Worm (Caenorhabditis elegans) whole organism, L2 larva: ENCODE measurements around the gene czw-1.

Experiments used
- C34F6.9 ChIP-seq: fragments of 150-350 bp; optimal IDR thresholded peaks from 2 replicates; lab custom pipeline; 2014; ENCODE audit warnings: missing biosample characterization, missing genetic modification characterization
- R02D3.7 ChIP-seq: fragments of 150-350 bp; optimal IDR thresholded peaks from 2 replicates; lab custom pipeline; 2014; ENCODE audit warnings: missing biosample characterization, missing genetic modification characterization
- ZK546.5 ChIP-seq: sonication (generic microtip); optimal IDR thresholded peaks from 2 replicates; lab custom pipeline; 2017; ENCODE audit warnings: missing biosample characterization, missing genetic modification characterization
- alr-1 ChIP-seq: fragments of 150-350 bp; optimal IDR thresholded peaks from 2 replicates; lab custom pipeline; 2014; ENCODE audit warnings: missing biosample characterization, missing genetic modification characterization
- aly-2 ChIP-seq: fragments of 150-350 bp; optimal IDR thresholded peaks from 2 replicates; lab custom pipeline; 2014; ENCODE audit warnings: missing biosample characterization, missing genetic modification characterization
- ama-1 ChIP-seq: fragments of 150-350 bp; optimal IDR thresholded peaks from 2 replicates; lab custom pipeline; 2018; ENCODE audit warnings: inconsistent platforms
- ceh-16 ChIP-seq: fragments of 150-350 bp; optimal IDR thresholded peaks from 2 replicates; lab custom pipeline; 2014; ENCODE audit warnings: missing biosample characterization, missing genetic modification characterization
- crh-2 ChIP-seq: sonication (generic microtip); optimal IDR thresholded peaks from 2 replicates; lab custom pipeline; 2017; ENCODE audit warnings: missing biosample characterization, missing genetic modification characterization
- egl-27 ChIP-seq: sonication (generic microtip); optimal IDR thresholded peaks from 3 replicates; lab custom pipeline; 2017; ENCODE audit warnings: missing biosample characterization, missing genetic modification reagents, missing genetic modification characterization
- elt-1 ChIP-seq: fragments of 150-350 bp; optimal IDR thresholded peaks from 2 replicates; lab custom pipeline; 2014; ENCODE audit warnings: missing biosample characterization, missing genetic modification characterization
- elt-3 ChIP-seq: sonication (generic microtip); optimal IDR thresholded peaks from 2 replicates; lab custom pipeline; 2017; ENCODE audit warnings: missing biosample characterization, missing genetic modification characterization
- fos-1 ChIP-seq: fragments of 150-350 bp; optimal IDR thresholded peaks from 2 replicates; lab custom pipeline; 2014; ENCODE audit warnings: missing biosample characterization, missing genetic modification characterization
- lin-13 ChIP-seq: fragments of 150-350 bp; optimal IDR thresholded peaks from 2 replicates; lab custom pipeline; 2014; ENCODE audit warnings: missing biosample characterization, missing genetic modification reagents, missing genetic modification characterization
- lin-39 ChIP-seq: fragments of 150-350 bp; optimal IDR thresholded peaks from 2 replicates; lab custom pipeline; 2014; ENCODE audit warnings: missing biosample characterization, missing genetic modification reagents, missing genetic modification characterization
- lsy-2 ChIP-seq, 2 experiments: fragments of 150-350 bp in 1 of 2; sonication (generic microtip) in 1 of 2; optimal IDR thresholded peaks; 2 replicates each; lab custom pipeline; 2014 to 2017; ENCODE audit warnings: missing biosample characterization in 2 of 2, missing genetic modification characterization in 2 of 2
- mdl-1 ChIP-seq, 2 experiments: fragments of 150-350 bp in 1 of 2; sonication (generic microtip) in 1 of 2; optimal IDR thresholded peaks; 2 replicates each; lab custom pipeline; 2017; ENCODE audit warnings: missing biosample characterization in 2 of 2, missing genetic modification characterization in 2 of 2
- nhr-10 ChIP-seq: sonication (generic microtip); optimal IDR thresholded peaks from 2 replicates; lab custom pipeline; 2017; ENCODE audit warnings: missing biosample characterization, missing genetic modification characterization
- nhr-11 ChIP-seq: fragments of 150-350 bp; optimal IDR thresholded peaks from 2 replicates; lab custom pipeline; 2014; ENCODE audit warnings: missing biosample characterization, missing genetic modification characterization
- nhr-12 ChIP-seq: fragments of 150-350 bp; optimal IDR thresholded peaks from 2 replicates; lab custom pipeline; 2014; ENCODE audit warnings: missing biosample characterization, missing genetic modification characterization
- nhr-129 ChIP-seq: fragments of 150-350 bp; optimal IDR thresholded peaks from 2 replicates; lab custom pipeline; 2014; ENCODE audit warnings: missing biosample characterization, missing genetic modification characterization
- nhr-237 ChIP-seq: fragments of 150-350 bp; optimal IDR thresholded peaks from 2 replicates; lab custom pipeline; 2014; ENCODE audit warnings: missing biosample characterization, missing genetic modification characterization
- nhr-25 ChIP-seq: fragments of 150-350 bp; sonication (generic microtip); optimal IDR thresholded peaks from 3 replicates; lab custom pipeline; 2014; ENCODE audit warnings: missing biosample characterization, missing genetic modification characterization
- nhr-6 ChIP-seq: fragments of 150-350 bp; optimal IDR thresholded peaks from 2 replicates; lab custom pipeline; 2014; ENCODE audit warnings: missing biosample characterization, missing genetic modification characterization
- nhr-77 ChIP-seq: fragments of 150-350 bp; optimal IDR thresholded peaks from 2 replicates; lab custom pipeline; 2014; ENCODE audit warnings: missing biosample characterization, missing genetic modification characterization
- peb-1 ChIP-seq: fragments of 150-350 bp; optimal IDR thresholded peaks from 2 replicates; lab custom pipeline; 2014; ENCODE audit warnings: missing biosample characterization, missing genetic modification characterization
- sem-4 ChIP-seq: fragments of 150-350 bp; optimal IDR thresholded peaks from 2 replicates; lab custom pipeline; 2014; ENCODE audit warnings: missing biosample characterization, missing genetic modification reagents, missing genetic modification characterization
- skn-1 ChIP-seq: sonication (generic microtip); optimal IDR thresholded peaks from 2 replicates; lab custom pipeline; 2017; ENCODE audit warnings: missing biosample characterization, missing genetic modification characterization
- sma-3 ChIP-seq: sonication (generic microtip); optimal IDR thresholded peaks from 2 replicates; lab custom pipeline; 2016; ENCODE audit warnings: missing genetic modification reagents, missing genetic modification characterization, missing compliant biosample characterization
- sma-9 ChIP-seq, 2 experiments: fragments of 150-350 bp in 1 of 2; sonication (generic microtip) in 1 of 2; optimal IDR thresholded peaks; 2 replicates each; lab custom pipeline; 2014 to 2016; ENCODE audit warnings: missing genetic modification characterization in 2 of 2, mild to moderate bottlenecking in 1 of 2, missing biosample characterization in 1 of 2, missing compliant biosample characterization in 1 of 2, missing genetic modification reagents in 1 of 2, moderate library complexity in 1 of 2
- snpc-4 ChIP-seq: fragments of 150-350 bp; optimal IDR thresholded peaks from 2 replicates; lab custom pipeline; 2014; ENCODE audit warnings: missing biosample characterization, missing genetic modification characterization
- unc-39 ChIP-seq: fragments of 150-350 bp; optimal IDR thresholded peaks from 2 replicates; lab custom pipeline; 2014; ENCODE audit warnings: missing biosample characterization, missing genetic modification characterization
- unc-55 ChIP-seq: fragments of 150-350 bp; sonication (generic microtip); optimal IDR thresholded peaks from 3 replicates; lab custom pipeline; 2014; ENCODE audit warnings: missing biosample characterization, missing genetic modification reagents, missing genetic modification characterization
- unc-62 ChIP-seq: fragments of 150-350 bp; optimal IDR thresholded peaks from 2 replicates; lab custom pipeline; 2014; ENCODE audit warnings: missing biosample characterization, missing genetic modification reagents, missing genetic modification characterization
- ztf-1 ChIP-seq: fragments of 200-800 bp; sonication (Bioruptor generic); conservative IDR thresholded peaks from 2 replicates; pipeline ENCODE4 v1.3.6; 2022; ENCODE audit warnings: missing genetic modification characterization, missing compliant biosample characterization
- ztf-11 ChIP-seq: sonication (generic microtip); optimal IDR thresholded peaks from 2 replicates; lab custom pipeline; 2017; ENCODE audit warnings: missing biosample characterization, missing genetic modification characterization
- ztf-4 ChIP-seq: fragments of 150-350 bp; optimal IDR thresholded peaks from 2 replicates; lab custom pipeline; 2014; ENCODE audit warnings: missing biosample characterization, missing genetic modification characterization

czw-1 gene

DNA sequence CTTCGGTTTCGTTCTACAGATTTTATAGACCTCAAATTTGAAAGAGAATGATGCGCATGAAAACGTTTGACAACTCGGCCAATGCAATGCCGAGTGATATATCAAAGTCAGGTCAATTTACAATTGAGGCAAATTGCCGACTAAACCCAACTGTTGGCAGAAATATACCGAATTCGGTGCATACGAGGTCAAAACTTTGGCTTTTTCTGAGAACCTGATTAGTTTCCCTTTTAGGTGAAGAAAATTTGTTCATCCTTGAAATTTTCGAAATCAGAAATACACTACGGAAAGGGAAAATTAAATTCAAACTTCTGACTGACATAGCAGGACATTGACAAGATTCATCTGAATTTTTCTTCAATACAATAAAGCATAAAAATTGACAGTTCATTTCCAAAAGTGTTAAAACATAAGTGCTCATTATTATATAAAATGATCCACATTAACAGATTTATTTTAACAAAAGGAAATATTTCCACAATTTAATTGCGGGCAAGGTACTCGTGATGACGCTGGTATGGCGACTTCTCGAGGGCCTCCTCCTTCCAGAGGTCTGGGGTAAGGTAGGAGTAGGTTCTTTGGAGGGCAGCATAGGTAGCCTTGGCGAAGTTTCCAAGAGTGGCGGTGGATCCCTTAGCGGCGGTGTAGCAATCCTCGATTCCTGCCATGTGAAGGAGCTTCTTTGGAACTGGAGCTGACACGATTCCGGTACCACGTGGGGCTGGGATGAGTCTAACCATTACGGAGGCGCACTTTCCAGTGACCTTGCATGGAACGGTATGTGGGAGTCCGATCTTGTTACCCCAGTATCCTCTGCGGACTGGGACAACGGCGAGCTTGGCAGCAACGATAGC is 21.4 kb downstream of the czw-1 start:
- TF ChIP-seq crh-2 (tag; lab: Kevin White, UChicago) = no peak
- TF ChIP-seq ztf-1 = no peak
- TF ChIP-seq elt-1 (tag; lab: Kevin White, UChicago) = no peak
- TF ChIP-seq skn-1 (tag; lab: Kevin White, UChicago) = no peak
- TF ChIP-seq sem-4 (tag; lab: Kevin White, UChicago) = no peak
- TF ChIP-seq fos-1 (tag; lab: Kevin White, UChicago) = no peak
- TF ChIP-seq C34F6.9 (tag; lab: Kevin White, UChicago) = no peak
- no peak for TF ChIP-seq nhr-77 (tag; lab: Kevin White, UChicago)
- no peak for TF ChIP-seq nhr-6 (tag; lab: Kevin White, UChicago)
- TF ChIP-seq nhr-11 (tag; lab: Kevin White, UChicago) = no peak
- no peak for TF ChIP-seq ama-1 (lab: Kevin White, UChicago)

DNA sequence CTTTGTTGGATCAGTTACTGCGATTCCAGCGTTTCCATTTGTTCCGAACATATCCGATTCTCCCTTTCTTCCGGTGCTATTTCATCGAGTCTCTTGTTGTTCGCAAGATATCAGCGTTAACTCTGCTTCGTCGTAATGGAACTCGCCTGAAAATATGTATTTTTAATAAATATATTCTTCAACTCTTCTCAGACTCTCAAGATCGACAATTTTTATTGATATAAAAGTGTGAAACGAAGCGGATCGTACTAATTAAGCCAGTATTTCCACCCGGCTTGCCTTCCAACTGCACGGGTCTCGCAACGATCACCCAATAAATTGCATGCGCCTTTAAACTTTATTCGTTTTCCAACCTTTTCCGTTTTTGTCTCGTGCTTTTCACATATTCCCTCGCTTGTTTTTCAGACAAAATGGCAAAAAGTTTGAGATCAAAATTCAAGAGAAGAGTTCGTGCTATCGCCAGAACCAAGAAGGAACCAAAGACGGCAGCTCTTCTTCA is 22.6 kb downstream of the czw-1 start, which contains the start of the genes xpo-3 and C49H3.3:
TSS of gene xpo-3 (minus strand) at position 51 of the 499 bp plus-strand sequence.
TSS of gene C49H3.3 (plus strand) at position 369 of the 499 bp plus-strand sequence.
- TF ChIP-seq nhr-25 (tag; lab: Kevin White, UChicago) (peak; percentile 26), lin-39 (tag; lab: Kevin White, UChicago) (no peak), R02D3.7 (no peak), nhr-10 (tag; lab: Kevin White, UChicago) (no peak), egl-27 (no peak), aly-2 (tag; lab: Kevin White, UChicago) (no peak), crh-2 (tag; lab: Kevin White, UChicago) (peak; percentile 50), snpc-4 (tag; lab: Kevin White, UChicago) (no peak), C34F6.9 (tag; lab: Kevin White, UChicago) (peak; percentile 58), unc-55 (GFP tag; lab: Kevin White, UChicago) (peak; percentile 63), unc-62 (GFP tag; lab: Kevin White, UChicago) (no peak), lsy-2 (tag; optimal IDR thresholded peaks at IDR 0.05; lab: Kevin White, UChicago) (peak in 1 of 2 experiments; percentile 69), ztf-4 (tag; lab: Kevin White, UChicago) (no peak), nhr-11 (tag; lab: Kevin White, UChicago) (no peak), fos-1 (tag; lab: Kevin White, UChicago) (peak; percentile 5), sem-4 (tag; lab: Kevin White, UChicago) (no peak), nhr-12 (no peak), nhr-129 (tag; lab: Kevin White, UChicago) (peak; percentile 50), ceh-16 (tag; lab: Kevin White, UChicago) (no peak), sma-9 (GFP tag; optimal IDR thresholded peaks at IDR 0.05; lab: Kevin White, UChicago) (no peak), sma-9 (tag; optimal IDR thresholded peaks at IDR 0.05; lab: Kevin White, UChicago) (no peak)

DNA sequence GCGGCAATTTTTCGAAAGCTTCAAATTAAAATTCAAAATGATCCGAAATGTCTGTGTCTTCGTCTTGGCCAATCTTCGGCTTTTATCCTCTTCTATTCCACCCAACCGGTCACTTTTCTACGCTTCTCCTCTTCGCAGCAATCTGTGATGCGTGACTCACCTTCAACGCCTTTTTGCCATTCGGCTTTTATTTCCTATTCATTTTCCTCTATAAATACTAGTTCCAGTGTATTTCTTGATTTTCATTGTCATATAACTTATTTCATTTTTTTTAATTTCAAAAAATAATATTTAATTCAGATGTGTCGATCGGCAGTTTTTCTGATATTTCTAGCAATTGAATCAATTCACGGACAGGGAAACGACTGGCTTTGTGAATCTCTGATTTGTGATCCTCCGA is 26.5 kb downstream of the czw-1 start, which contains the start of gene C49H3.16:
TSS of gene C49H3.16 (plus strand) at position 301 of the 400 bp plus-strand sequence.
- TF ChIP-seq elt-3 (tag; lab: Kevin White, UChicago) (no peak), alr-1 (tag; lab: Kevin White, UChicago) (no peak), nhr-12 (no peak), ztf-1 (no peak), nhr-237 (no peak), aly-2 (tag; lab: Kevin White, UChicago) (no peak), mdl-1 (tag; optimal IDR thresholded peaks at IDR 0.05; lab: Kevin White, UChicago) (no peak), snpc-4 (tag; lab: Kevin White, UChicago) (no peak), ztf-11 (tag; lab: Kevin White, UChicago) (no peak), lin-13 (GFP tag; lab: Kevin White, UChicago) (no peak), unc-39 (no peak), C34F6.9 (tag; lab: Kevin White, UChicago) (no peak), crh-2 (tag; lab: Kevin White, UChicago) (no peak), nhr-77 (tag; lab: Kevin White, UChicago) (no peak), ZK546.5 (no peak), lin-39 (tag; lab: Kevin White, UChicago) (no peak)

DNA sequence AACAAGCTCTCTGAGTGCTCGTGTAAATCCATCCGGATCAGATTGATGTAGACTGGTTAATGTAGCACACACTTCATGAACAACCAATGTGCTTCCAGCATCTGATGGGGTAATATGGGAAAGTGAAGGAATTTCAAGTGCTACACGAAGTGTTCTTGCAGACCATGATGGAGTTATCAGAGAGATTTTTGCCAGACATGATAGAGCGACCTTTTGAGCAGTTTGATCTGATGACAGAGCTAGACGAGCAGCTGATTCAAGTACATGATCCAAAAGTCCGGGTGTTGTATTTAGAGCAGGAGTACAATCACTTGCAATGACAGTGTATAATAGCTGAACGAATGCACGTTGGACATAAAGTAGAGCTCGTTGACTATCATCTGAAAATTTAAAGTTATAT is 28.7 kb downstream of the czw-1 start:
- no peak for TF ChIP-seq elt-3 (tag; lab: Kevin White, UChicago)
- TF ChIP-seq nhr-129 (tag; lab: Kevin White, UChicago) = no peak
- no peak for TF ChIP-seq fos-1 (tag; lab: Kevin White, UChicago)
- no peak for TF ChIP-seq crh-2 (tag; lab: Kevin White, UChicago)
- no peak for TF ChIP-seq egl-27
- no peak for TF ChIP-seq ZK546.5
- TF ChIP-seq peb-1 = no peak
- TF ChIP-seq ama-1 (lab: Kevin White, UChicago) = no peak
- TF ChIP-seq sma-3 (GFP tag; lab: Kevin White, UChicago) = no peak
- no peak for TF ChIP-seq R02D3.7
